Fruit fly (Drosophila melanogaster) whole organism, embryonic: ENCODE measurements around the gene odd.

Experiments used
- Ada2b ChIP-seq: fragments of 200-800 bp; sonication (Bioruptor generic); IDR thresholded peaks from 2 replicates; pipeline ENCODE4 v1.3.6; 2022; ENCODE audit warnings: missing biosample characterization, missing genetic modification characterization
- Atf3 ChIP-seq: fragments of 200-800 bp; sonication (Bioruptor generic); optimal IDR thresholded peaks from 3 replicates; lab custom pipeline; 2016; ENCODE audit warnings: missing biosample characterization, missing genetic modification characterization
- Awh ChIP-seq: fragments of 200-800 bp; sonication (Bioruptor generic); IDR thresholded peaks from 2 replicates; pipeline ENCODE4, ENCODE4 v1.3.6; 2022; ENCODE audit warnings: missing biosample characterization, missing genetic modification characterization
- Bteb2 ChIP-seq: fragments of 200-800 bp; sonication (Bioruptor generic); optimal IDR thresholded peaks from 2 replicates; lab custom pipeline; 2016; ENCODE audit warnings: missing biosample characterization, missing genetic modification characterization
- CG10267 ChIP-seq: fragments of 200-800 bp; sonication (Bioruptor generic); optimal IDR thresholded peaks from 2 replicates; lab custom pipeline; 2018; ENCODE audit warnings: missing biosample characterization, mild to moderate bottlenecking, missing genetic modification characterization, moderate library complexity
- CG10431 ChIP-seq: fragments of 200-800 bp; sonication (Bioruptor generic); optimal IDR thresholded peaks from 3 replicates; lab custom pipeline; 2018; ENCODE audit warnings: missing biosample characterization, mild to moderate bottlenecking, missing genetic modification characterization
- CG11560 ChIP-seq: fragments of 200-800 bp; sonication (Bioruptor generic); IDR thresholded peaks from 3 replicates; pipeline ENCODE4 v1.3.6; 2022; ENCODE audit warnings: missing biosample characterization, missing genetic modification characterization
- CG11695 ChIP-seq: fragments of 200-800 bp; sonication (Bioruptor generic); IDR thresholded peaks from 3 replicates; pipeline ENCODE4 v1.3.6; 2022; ENCODE audit warnings: missing biosample characterization, missing genetic modification characterization
- CG11696 ChIP-seq: fragments of 200-800 bp; sonication (Bioruptor generic); IDR thresholded peaks from 2 replicates; pipeline ENCODE4 v1.3.6; 2022; ENCODE audit warnings: missing biosample characterization, missing genetic modification characterization
- CG12104 ChIP-seq: fragments of 200-800 bp; sonication (Bioruptor generic); optimal IDR thresholded peaks from 3 replicates; lab custom pipeline; 2016; ENCODE audit warnings: missing biosample characterization, missing genetic modification characterization
- CG12659 ChIP-seq: fragments of 200-800 bp; sonication (Bioruptor generic); optimal IDR thresholded peaks from 3 replicates; lab custom pipeline; 2017; ENCODE audit warnings: mild to moderate bottlenecking, missing biosample characterization, missing genetic modification reagents, missing genetic modification characterization
- CG12769 ChIP-seq: fragments of 200-800 bp; sonication (Bioruptor generic); optimal IDR thresholded peaks from 2 replicates; lab custom pipeline; 2019; ENCODE audit warnings: missing biosample characterization, mild to moderate bottlenecking, missing genetic modification characterization, moderate library complexity
- CG13894 ChIP-seq: fragments of 200-800 bp; sonication (Bioruptor generic); optimal IDR thresholded peaks from 3 replicates; lab custom pipeline; 2018; ENCODE audit warnings: missing biosample characterization, mild to moderate bottlenecking, missing genetic modification characterization, moderate library complexity
- CG1603 ChIP-seq: fragments of 200-800 bp; sonication (Bioruptor generic); optimal IDR thresholded peaks from 2 replicates; lab custom pipeline; 2019; ENCODE audit warnings: missing biosample characterization, mild to moderate bottlenecking, missing genetic modification characterization, moderate library complexity
- CG18262 ChIP-seq: fragments of 200-800 bp; optimal IDR thresholded peaks from 3 replicates; lab custom pipeline; 2019; ENCODE audit warnings: missing biosample characterization, mild to moderate bottlenecking, missing genetic modification characterization, moderate library complexity
- CG2116 ChIP-seq: fragments of 200-800 bp; sonication (Bioruptor generic); optimal IDR thresholded peaks from 3 replicates; lab custom pipeline; 2018; ENCODE audit warnings: missing biosample characterization, mild to moderate bottlenecking, missing genetic modification characterization
- CG31224 ChIP-seq: fragments of 200-800 bp; sonication (Bioruptor generic); IDR thresholded peaks from 2 replicates; pipeline ENCODE4 v1.3.6; 2022; ENCODE audit warnings: missing biosample characterization, missing genetic modification characterization
- CG3407 ChIP-seq: fragments of 200-800 bp; sonication (Bioruptor generic); optimal IDR thresholded peaks from 2 replicates; lab custom pipeline; 2018; ENCODE audit warnings: missing biosample characterization, mild to moderate bottlenecking, missing genetic modification characterization
- CG3838 ChIP-seq: fragments of 200-800 bp; sonication (Bioruptor generic); optimal IDR thresholded peaks from 3 replicates; lab custom pipeline; 2016; ENCODE audit warnings: missing biosample characterization, missing genetic modification characterization
- CG4328 ChIP-seq: fragments of 200-800 bp; sonication (Bioruptor generic); optimal IDR thresholded peaks from 3 replicates; lab custom pipeline; 2017; ENCODE audit warnings: missing biosample characterization, missing genetic modification reagents, missing genetic modification characterization
- CG8478 ChIP-seq: fragments of >200 bp; optimal IDR thresholded peaks from 2 replicates; lab custom pipeline; 2018
- CG9609 ChIP-seq: fragments of 200-800 bp; sonication (Bioruptor generic); optimal IDR thresholded peaks from 3 replicates; lab custom pipeline; 2016; ENCODE audit warnings: missing biosample characterization, missing genetic modification characterization
- Chrac-16 ChIP-seq: fragments of 200-800 bp; sonication (Bioruptor generic); optimal IDR thresholded peaks from 3 replicates; lab custom pipeline; 2016; ENCODE audit warnings: missing biosample characterization, missing genetic modification characterization
- Dip3 ChIP-seq: fragments of 200-800 bp; sonication (Bioruptor generic); optimal IDR thresholded peaks from 3 replicates; lab custom pipeline; 2016; ENCODE audit warnings: missing biosample characterization, missing genetic modification characterization
- E2f2 ChIP-seq: fragments of 200-800 bp; sonication (Bioruptor generic); IDR thresholded peaks from 2 replicates; pipeline ENCODE4 v1.3.6; 2022; ENCODE audit warnings: missing biosample characterization, missing genetic modification characterization
- Fer1 ChIP-seq: fragments of 200-800 bp; sonication (Bioruptor generic); optimal IDR thresholded peaks from 2 replicates; lab custom pipeline; 2017; ENCODE audit warnings: missing biosample characterization, mild to moderate bottlenecking, missing genetic modification characterization
- Hr51 ChIP-seq, 2 experiments: fragments of 200-800 bp; sonication (Bioruptor generic); optimal IDR thresholded peaks; 2 replicates in 1 of 2; 3 replicates in 1 of 2; lab custom pipeline; 2016 to 2018; ENCODE audit warnings: missing biosample characterization in 2 of 2, missing genetic modification characterization in 2 of 2, mild to moderate bottlenecking in 1 of 2, moderate library complexity in 1 of 2
- Lhr ChIP-seq: fragments of 200-800 bp; sonication (Bioruptor generic); optimal IDR thresholded peaks from 3 replicates; lab custom pipeline; 2017; ENCODE audit warnings: mild to moderate bottlenecking, missing biosample characterization, missing genetic modification reagents, missing genetic modification characterization
- Lim3 ChIP-seq: fragments of 200-800 bp; sonication (Bioruptor generic); IDR thresholded peaks from 2 replicates; pipeline ENCODE4 v1.3.6; 2022; ENCODE audit warnings: missing biosample characterization, missing genetic modification characterization
- MBD-R2 ChIP-seq: fragments of 200-800 bp; sonication (Bioruptor generic); IDR thresholded peaks from 2 replicates; pipeline ENCODE4 v1.3.6; 2022; ENCODE audit warnings: missing biosample characterization, missing genetic modification characterization
- Oaz ChIP-seq: fragments of 200-800 bp; sonication (Bioruptor generic); IDR thresholded peaks from 2 replicates; pipeline ENCODE4 v1.3.6; 2022; ENCODE audit warnings: missing biosample characterization, missing genetic modification characterization
- Ssrp ChIP-seq: fragments of 200-800 bp; sonication (Bioruptor generic); optimal IDR thresholded peaks from 2 replicates; lab custom pipeline; 2018; ENCODE audit warnings: missing biosample characterization, mild to moderate bottlenecking, missing genetic modification characterization, moderate library complexity
- ab ChIP-seq: fragments of 200-800 bp; sonication (Bioruptor generic); optimal IDR thresholded peaks from 2 replicates; lab custom pipeline; 2016; ENCODE audit warnings: missing biosample characterization, missing genetic modification characterization
- croc ChIP-seq: fragments of 200-800 bp; sonication (Bioruptor generic); conservative IDR thresholded peaks from 3 replicates; pipeline ENCODE4 v1.3.6; 2022; ENCODE audit warnings: missing biosample characterization, missing genetic modification characterization
- dan ChIP-seq: fragments of 200-800 bp; sonication (Bioruptor generic); IDR thresholded peaks from 2 replicates; pipeline ENCODE4 v1.3.6; 2022; ENCODE audit warnings: missing biosample characterization, missing genetic modification characterization
- gce ChIP-seq: fragments of 200-800 bp; sonication (Bioruptor generic); IDR thresholded peaks from 3 replicates; pipeline ENCODE4 v1.3.6; 2022; ENCODE audit warnings: missing biosample characterization, missing genetic modification characterization
- hkb ChIP-seq, 2 experiments: fragments of 200-800 bp in 1 of 2; fragments of >200 bp in 1 of 2; sonication (Bioruptor generic) in 1 of 2; IDR thresholded peaks in 1 of 2; optimal IDR thresholded peaks in 1 of 2; 2 replicates each; pipeline versions ENCODE4 v1.3.6 to Lab custom; 2017 to 2022; ENCODE audit warnings: missing biosample characterization in 1 of 2, missing genetic modification characterization in 1 of 2
- hth ChIP-seq: fragments of >200 bp; optimal IDR thresholded peaks from 2 replicates; lab custom pipeline; 2017; ENCODE audit warnings: inconsistent platforms
- insv ChIP-seq, 2 experiments: fragments of 200-800 bp; sonication (Bioruptor generic); optimal IDR thresholded peaks; 3 replicates each; lab custom pipeline; 2016 to 2018; ENCODE audit warnings: missing biosample characterization in 2 of 2, missing genetic modification characterization in 2 of 2
- maf-S ChIP-seq: fragments of 200-800 bp; sonication (Bioruptor generic); optimal IDR thresholded peaks from 2 replicates; lab custom pipeline; 2016; ENCODE audit warnings: missing biosample characterization, missing genetic modification characterization
- otp ChIP-seq: fragments of 200-800 bp; sonication (Bioruptor generic); IDR thresholded peaks from 3 replicates; pipeline ENCODE4, ENCODE4 v1.3.6; 2022; ENCODE audit warnings: missing biosample characterization, missing genetic modification characterization
- pb ChIP-seq: fragments of 200-800 bp; sonication (Bioruptor generic); optimal IDR thresholded peaks from 3 replicates; lab custom pipeline; 2016; ENCODE audit warnings: missing biosample characterization, missing genetic modification characterization
- peb ChIP-seq: fragments of 200-800 bp; sonication (Bioruptor generic); IDR thresholded peaks from 2 replicates; pipeline ENCODE4 v1.3.6; 2022; ENCODE audit warnings: missing biosample characterization, missing genetic modification characterization
- rib ChIP-seq: fragments of 200-800 bp; sonication (Bioruptor generic); IDR thresholded peaks from 2 replicates; pipeline ENCODE4 v1.3.6; 2022; ENCODE audit warnings: missing biosample characterization, missing genetic modification characterization
- salm ChIP-seq: fragments of 200-800 bp; sonication (Bioruptor generic); optimal IDR thresholded peaks from 2 replicates; lab custom pipeline; 2018; ENCODE audit warnings: missing biosample characterization, mild to moderate bottlenecking, missing genetic modification characterization
- seq ChIP-seq: fragments of 200-800 bp; sonication (Bioruptor generic); IDR thresholded peaks from 2 replicates; pipeline ENCODE4 v1.3.6; 2022; ENCODE audit warnings: missing biosample characterization, missing genetic modification characterization
- sqz ChIP-seq: fragments of 200-800 bp; sonication (Bioruptor generic); optimal IDR thresholded peaks from 3 replicates; lab custom pipeline; 2018; ENCODE audit warnings: missing biosample characterization, mild to moderate bottlenecking, missing genetic modification characterization
- tin ChIP-seq: fragments of 200-800 bp; sonication (Bioruptor generic); optimal IDR thresholded peaks from 3 replicates; lab custom pipeline; 2016; ENCODE audit warnings: missing biosample characterization, missing genetic modification characterization
- tna ChIP-seq: fragments of 200-800 bp; sonication (Bioruptor generic); IDR thresholded peaks from 2 replicates; pipeline ENCODE4 v1.3.6; 2022; ENCODE audit warnings: missing biosample characterization, missing genetic modification characterization; ENCODE audit not compliant: partially characterized antibody
- wek ChIP-seq: fragments of 200-800 bp; sonication (Bioruptor generic); optimal IDR thresholded peaks from 3 replicates; lab custom pipeline; 2018; ENCODE audit warnings: missing biosample characterization, mild to moderate bottlenecking, missing genetic modification characterization, moderate library complexity
- zen ChIP-seq: fragments of 200-800 bp; sonication (Bioruptor generic); optimal IDR thresholded peaks from 3 replicates; lab custom pipeline; 2018; ENCODE audit warnings: missing biosample characterization, mild to moderate bottlenecking, missing genetic modification characterization, moderate library complexity

odd gene

DNA sequence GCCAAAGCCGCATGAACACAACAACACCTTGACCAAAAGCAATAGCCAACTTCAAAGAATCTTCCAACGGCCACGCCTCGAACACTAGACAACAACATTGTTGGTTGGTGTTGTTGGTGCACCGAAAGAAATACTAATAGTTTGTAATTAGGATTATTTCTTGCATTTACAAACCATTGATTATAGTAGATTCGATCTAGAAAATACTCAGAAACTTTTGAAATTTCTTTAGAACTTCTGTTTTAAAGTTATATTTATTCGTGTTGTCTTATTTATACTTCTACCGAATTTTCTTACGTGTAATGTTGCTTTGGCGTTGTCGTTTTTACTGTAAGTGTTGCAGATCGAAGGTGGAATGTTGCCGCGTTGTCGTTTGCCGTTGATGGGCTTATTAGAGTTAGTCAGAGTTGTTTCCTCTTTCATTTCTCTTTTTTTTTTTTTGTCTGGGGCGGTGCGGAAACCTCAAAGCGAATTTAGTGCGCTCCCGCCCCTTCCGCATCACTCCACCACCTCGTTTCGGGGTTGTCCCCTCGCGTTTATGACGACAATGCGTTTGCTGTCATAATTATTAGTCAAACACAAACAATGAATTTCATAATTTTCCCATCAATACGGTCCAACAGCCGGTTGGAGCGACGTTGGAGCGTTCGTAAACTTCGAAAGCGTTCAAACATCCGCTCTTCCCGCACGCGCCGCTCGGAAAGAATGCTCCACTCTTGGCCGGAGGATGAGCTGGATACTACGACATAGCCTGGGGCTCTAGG, 30.7 kb downstream of the odd start, which contains the start of gene CG43815 (continued):
- TF ChIP-seq CG18262 (tag; lab: Kevin White, UChicago) (peak; percentile 32), CG1603 (tag; lab: Kevin White, UChicago) (peak; percentile 5), CG11696 (GFP tag; lab: Robert Waterston, UW) (no peak), wek (peak; percentile 48), CG3838 (GFP tag; lab: Kevin White, UChicago) (peak; percentile 6), tna (GFP tag; lab: Robert Waterston, UW) (no peak), dan (GFP tag; lab: Robert Waterston, UW) (no peak), CG8478 (no peak), sqz (GFP tag; lab: Kevin White, UChicago) (no peak), salm (no peak), CG12104 (GFP tag; lab: Kevin White, UChicago) (no peak), CG10267 (peak; percentile 17), E2f2 (GFP tag; lab: Robert Waterston, UW) (0 out of 2 replicates have a peak, but pooled peaks have one; percentile 10), Lhr (no peak), gce (GFP tag; lab: Robert Waterston, UW) (no peak), croc (GFP tag; lab: Robert Waterston, UW) (no peak), ab (no peak), tin (GFP tag; lab: Kevin White, UChicago) (no peak), insv (GFP tag; optimal IDR thresholded peaks at IDR 0.05; lab: Kevin White, UChicago) (no peak), Awh (GFP tag; lab: Robert Waterston, UW) (no peak), CG12769 (tag; lab: Kevin White, UChicago) (no peak), Hr51 (GFP tag; optimal IDR thresholded peaks at IDR 0.05; lab: Kevin White, UChicago) (no peak), zen (no peak), CG31224 (no peak), pb (GFP tag; lab: Kevin White, UChicago) (no peak), hth (lab: Kevin White, UChicago) (no peak), CG9609 (GFP tag; lab: Kevin White, UChicago) (no peak)

DNA sequence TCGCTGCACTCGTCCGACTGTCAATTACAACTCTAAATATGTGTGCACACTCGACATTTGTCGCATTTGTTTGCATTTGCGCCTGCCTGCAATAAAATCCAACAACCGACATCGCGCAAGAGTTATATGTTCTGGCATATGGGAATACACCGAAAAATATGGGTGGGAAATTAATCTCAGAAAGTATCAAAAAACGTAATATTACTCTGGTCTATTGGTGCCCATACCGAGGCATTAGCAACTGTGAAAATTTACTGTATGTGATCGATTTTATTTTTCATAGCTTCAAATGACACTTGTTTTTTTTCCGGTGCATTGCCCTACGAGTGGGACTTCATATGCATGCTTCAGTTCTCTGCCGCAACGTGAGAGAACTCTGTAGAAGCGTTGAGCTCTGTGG, 32.6 kb downstream of the odd start:
- TF ChIP-seq peb (GFP tag; lab: Robert Waterston, UW): peak; percentile 75
- peak; percentile 44; the same call in 1 of the 2 replicates for TF ChIP-seq Oaz (GFP tag; lab: Robert Waterston, UW)
- TF ChIP-seq Atf3 (GFP tag; lab: Kevin White, UChicago): peak; percentile 75
- no peak for TF ChIP-seq tna (GFP tag; lab: Robert Waterston, UW)
- TF ChIP-seq Lim3 (GFP tag; lab: Robert Waterston, UW): peak; percentile 70
- TF ChIP-seq MBD-R2: no peak; the same call in 1 of the 2 replicates
- TF ChIP-seq rib (GFP tag; lab: Robert Waterston, UW): no peak
- peak; percentile 38 for TF ChIP-seq maf-S (GFP tag; lab: Kevin White, UChicago)
- no peak for TF ChIP-seq Bteb2 (GFP tag; lab: Kevin White, UChicago)
- TF ChIP-seq CG12659: peak; percentile 35
- peak; percentile 83 for TF ChIP-seq Ada2b
- peak; percentile 52 for TF ChIP-seq seq (GFP tag; lab: Robert Waterston, UW)
- peak; percentile 61 for TF ChIP-seq CG10431 (GFP tag; lab: Kevin White, UChicago)
- TF ChIP-seq otp: peak; percentile 80; the same call in 2 of the 3 replicates
- no peak for TF ChIP-seq hkb (optimal IDR thresholded peaks at IDR 0.05; lab: Kevin White, UChicago)
- peak; percentile 80 for TF ChIP-seq hkb (GFP tag; IDR thresholded peaks at IDR 0.05; lab: Robert Waterston, UW)
- TF ChIP-seq CG11695 (GFP tag; lab: Robert Waterston, UW): peak; percentile 76
- no peak for TF ChIP-seq Fer1 (GFP tag; lab: Kevin White, UChicago)
- TF ChIP-seq CG2116 (GFP tag; lab: Kevin White, UChicago): no peak
- no peak for TF ChIP-seq CG13894
- TF ChIP-seq Ssrp (tag; lab: Kevin White, UChicago): peak; percentile 87
- peak; percentile 66 for TF ChIP-seq CG3407
- peak; percentile 26; the same call in 1 of the 3 replicates for TF ChIP-seq CG11560 (tag; lab: Robert Waterston, UW)
- TF ChIP-seq Chrac-16 (GFP tag; lab: Kevin White, UChicago): peak; percentile 79
- TF ChIP-seq CG4328 (GFP tag; lab: Kevin White, UChicago): no peak
- TF ChIP-seq Dip3 (GFP tag; lab: Kevin White, UChicago): no peak
